Worm (Caenorhabditis elegans) whole organism, L4/young adult: Measurements from ENCODE around the gene math-5.

Source experiments
- W03F9.2 ChIP-seq: fragments of 150-350 bp; optimal IDR thresholded peaks from 2 replicates; lab custom pipeline; 2014; ENCODE audit warnings: missing biosample characterization, missing genetic modification characterization
- dao-5 ChIP-seq: sonication (generic microtip); optimal IDR thresholded peaks from 2 replicates; lab custom pipeline; 2016; ENCODE audit warnings: missing genotype, missing genetic modification characterization, moderate library complexity, missing compliant biosample characterization
- him-1 ChIP-seq: sonication (generic microtip); optimal IDR thresholded peaks from 2 replicates; lab custom pipeline; 2016; ENCODE audit warnings: missing genotype, missing genetic modification reagents, missing genetic modification characterization, missing compliant biosample characterization

ce11 chrII:1926162-1926561 is 43.6 kb upstream of the math-5 start, which contains the start of gene F52C6.2:
- TF ChIP-seq W03F9.2 (tag; lab: Kevin White, UChicago) (no peak), dao-5 (tag; lab: Kevin White, UChicago) (no peak), him-1 (no peak)
